Fruit fly (Drosophila melanogaster): ENCODE data around the gene CG32260.

CG32260 gene

dm6 chr3L:4142064-4142463 lies at the start of gene CG32260:
TSS of gene CG32260 (plus strand) at chr3L:4142364.
- TF ChIP-seq ovo (GFP tag; optimal IDR thresholded peaks at IDR 0.05) (no peak), tj (GFP tag; optimal IDR thresholded peaks at IDR 0.05) (no peak), CG14711 (tag; optimal IDR thresholded peaks at IDR 0.05) (no peak), Hr96 (GFP tag; optimal IDR thresholded peaks at IDR 0.05) (no peak), CG12768 (GFP tag; optimal IDR thresholded peaks at IDR 0.05) (no peak), Crg-1 (GFP tag; optimal IDR thresholded peaks at IDR 0.05) (no peak), CG33017 (tag; optimal IDR thresholded peaks at IDR 0.05) (no peak), Mnt (GFP tag; optimal IDR thresholded peaks at IDR 0.05) (no peak), CG7101 (tag; optimal IDR thresholded peaks at IDR 0.05) (no peak), CG11617 (GFP tag; optimal IDR thresholded peaks at IDR 0.05) (no peak), pad (GFP tag; optimal IDR thresholded peaks at IDR 0.05) (no peak)

- TF ChIP-seq kay (GFP tag; ENCODE audit: borderline replicate concordance), result peak; percentile 60
- TF ChIP-seq pad (GFP tag; optimal IDR thresholded peaks at IDR 0.05), result no peak
Measured at dm6 chr3L:4092705-4093257, 49.4 kb upstream of the CG32260 start, which contains the start of gene CG14990. TSS of gene CG14990 (plus strand) at chr3L:4093207.

dm6 chr3L:4096546-4096945 lies 45.6 kb upstream of the CG32260 start:
- TF ChIP-seq CG1620 (GFP tag; optimal IDR thresholded peaks at IDR 0.05) (no peak), CG7045 (GFP tag; optimal IDR thresholded peaks at IDR 0.05) (no peak), kay (GFP tag; ENCODE audit: borderline replicate concordance) (no peak), tj (GFP tag; optimal IDR thresholded peaks at IDR 0.05) (no peak), pad (GFP tag; optimal IDR thresholded peaks at IDR 0.05) (no peak), Clk (GFP tag; optimal IDR thresholded peaks at IDR 0.05) (no peak), bab1 (GFP tag; optimal IDR thresholded peaks at IDR 0.05) (no peak), Crg-1 (GFP tag; optimal IDR thresholded peaks at IDR 0.05) (no peak)

dm6 chr3L:4099194-4099593 lies 43.0 kb upstream of the CG32260 start:
- TF ChIP-seq cic (GFP tag; optimal IDR thresholded peaks at IDR 0.05) (peak; percentile 92), CG33017 (tag; optimal IDR thresholded peaks at IDR 0.05) (no peak)

- TF ChIP-seq pad (GFP tag; optimal IDR thresholded peaks at IDR 0.05) (peak; percentile 36), cnc (optimal IDR thresholded peaks at IDR 0.05) (no peak), bab1 (GFP tag; optimal IDR thresholded peaks at IDR 0.05) (peak; percentile 67), Crg-1 (GFP tag; optimal IDR thresholded peaks at IDR 0.05) (no peak), Mnt (GFP tag; optimal IDR thresholded peaks at IDR 0.05) (peak; percentile 94), CG7045 (GFP tag; optimal IDR thresholded peaks at IDR 0.05) (no peak), CG1620 (GFP tag; optimal IDR thresholded peaks at IDR 0.05) (no peak), CG7101 (tag; optimal IDR thresholded peaks at IDR 0.05) (peak; percentile 39), Clk (GFP tag; optimal IDR thresholded peaks at IDR 0.05) (peak; percentile 25), Hr96 (GFP tag; optimal IDR thresholded peaks at IDR 0.05) (peak; percentile 11), CG14711 (tag; optimal IDR thresholded peaks at IDR 0.05) (peak; percentile 33), tj (GFP tag; optimal IDR thresholded peaks at IDR 0.05) (peak; percentile 41), toe (GFP tag; optimal IDR thresholded peaks at IDR 0.05) (peak; percentile 25), kay (GFP tag; ENCODE audit: borderline replicate concordance) (peak; percentile 93), ovo (GFP tag; optimal IDR thresholded peaks at IDR 0.05) (peak; percentile 38), cic (GFP tag; optimal IDR thresholded peaks at IDR 0.05) (peak; percentile 98), CG12768 (GFP tag; optimal IDR thresholded peaks at IDR 0.05) (peak; percentile 33), CG33017 (tag; optimal IDR thresholded peaks at IDR 0.05) (peak; percentile 39), CG11617 (GFP tag; optimal IDR thresholded peaks at IDR 0.05) (no peak), CG5204 (GFP tag; optimal IDR thresholded peaks at IDR 0.05) (no peak)
Measured at dm6 chr3L:4102496-4103257, 39.5 kb upstream of the CG32260 start, which contains the start of gene CG14995. TSS of gene CG14995 (minus strand) at chr3L:4103256.

- TF ChIP-seq Clk (GFP tag; optimal IDR thresholded peaks at IDR 0.05) (no peak), toe (GFP tag; optimal IDR thresholded peaks at IDR 0.05) (no peak), ovo (GFP tag; optimal IDR thresholded peaks at IDR 0.05) (peak; percentile 51), CG7045 (GFP tag; optimal IDR thresholded peaks at IDR 0.05) (peak; percentile 21), CG33017 (tag; optimal IDR thresholded peaks at IDR 0.05) (no peak), pad (GFP tag; optimal IDR thresholded peaks at IDR 0.05) (peak; percentile 37), CG14711 (tag; optimal IDR thresholded peaks at IDR 0.05) (no peak), CG5204 (GFP tag; optimal IDR thresholded peaks at IDR 0.05) (no peak), kay (GFP tag; ENCODE audit: borderline replicate concordance) (peak; percentile 69), Hr96 (GFP tag; optimal IDR thresholded peaks at IDR 0.05) (peak; percentile 22), CG11617 (GFP tag; optimal IDR thresholded peaks at IDR 0.05) (peak; percentile 60), tj (GFP tag; optimal IDR thresholded peaks at IDR 0.05) (peak; percentile 43), cnc (optimal IDR thresholded peaks at IDR 0.05) (no peak), Mnt (GFP tag; optimal IDR thresholded peaks at IDR 0.05) (peak; percentile 76), CG7101 (tag; optimal IDR thresholded peaks at IDR 0.05) (no peak), CG1620 (GFP tag; optimal IDR thresholded peaks at IDR 0.05) (no peak), cic (GFP tag; optimal IDR thresholded peaks at IDR 0.05) (peak; percentile 95), bab1 (GFP tag; optimal IDR thresholded peaks at IDR 0.05) (no peak), Crg-1 (GFP tag; optimal IDR thresholded peaks at IDR 0.05) (peak; percentile 47), CG12768 (GFP tag; optimal IDR thresholded peaks at IDR 0.05) (peak; percentile 85)
Measured at dm6 chr3L:4103258-4104247, 38.6 kb upstream of the CG32260 start, which contains the start of gene Fit1. TSS of gene Fit1 (plus strand) at chr3L:4103564.
